Worm (Caenorhabditis elegans) whole organism, L2 larva: ENCODE results near the gene srd-1.

Experiments
- ZK546.5 ChIP-seq: sonication (generic microtip); optimal IDR thresholded peaks from 2 replicates; lab custom pipeline; 2017; ENCODE audit warnings: missing biosample characterization, missing genetic modification characterization
- egl-27 ChIP-seq: sonication (generic microtip); optimal IDR thresholded peaks from 3 replicates; lab custom pipeline; 2017; ENCODE audit warnings: missing biosample characterization, missing genetic modification reagents, missing genetic modification characterization
- lin-11 ChIP-seq: fragments of 150-350 bp; sonication (generic microtip); optimal IDR thresholded peaks from 2 replicates; lab custom pipeline; 2014; ENCODE audit warnings: missing biosample characterization, missing genetic modification characterization, inconsistent platforms, mixed read lengths
- mab-5 ChIP-seq: fragments of 150-350 bp; optimal IDR thresholded peaks from 2 replicates; lab custom pipeline; 2014; ENCODE audit warnings: missing biosample characterization, missing genetic modification characterization
- nhr-10 ChIP-seq: sonication (generic microtip); optimal IDR thresholded peaks from 2 replicates; lab custom pipeline; 2017; ENCODE audit warnings: missing biosample characterization, missing genetic modification characterization
- nhr-11 ChIP-seq: fragments of 150-350 bp; optimal IDR thresholded peaks from 2 replicates; lab custom pipeline; 2014; ENCODE audit warnings: missing biosample characterization, missing genetic modification characterization
- nhr-21 ChIP-seq: fragments of 150-350 bp; optimal IDR thresholded peaks from 2 replicates; lab custom pipeline; 2014; ENCODE audit warnings: missing biosample characterization, missing genetic modification characterization
- unc-62 ChIP-seq: fragments of 150-350 bp; optimal IDR thresholded peaks from 2 replicates; lab custom pipeline; 2014; ENCODE audit warnings: missing biosample characterization, missing genetic modification reagents, missing genetic modification characterization
- ztf-11 ChIP-seq: sonication (generic microtip); optimal IDR thresholded peaks from 2 replicates; lab custom pipeline; 2017; ENCODE audit warnings: missing biosample characterization, missing genetic modification characterization

DNA sequence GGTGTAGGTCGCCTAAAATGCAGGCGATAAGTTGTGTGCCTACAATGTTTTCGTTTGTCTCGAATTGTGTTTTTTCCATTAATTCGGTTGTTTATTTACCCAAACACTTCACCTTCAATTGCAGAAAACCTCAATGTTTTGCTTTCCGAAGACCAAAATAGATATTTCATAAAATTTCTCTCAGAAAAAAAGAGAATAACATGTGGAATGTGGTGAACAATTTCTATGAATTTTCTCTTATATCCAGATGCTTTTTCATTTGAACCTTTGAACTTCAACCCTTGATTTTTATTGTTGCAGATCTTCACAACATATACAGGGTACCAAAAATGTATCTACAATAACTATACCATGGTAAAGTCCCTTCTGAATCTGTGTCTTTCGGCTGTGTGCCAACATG is 23.9 kb upstream of the srd-1 start, which contains the start of gene T01E8.1:
- TF ChIP-seq egl-27 (tag; lab: Kevin White, UChicago) = no peak
- TF ChIP-seq lin-11 (tag; lab: Kevin White, UChicago) = no peak
- no peak for TF ChIP-seq nhr-10 (tag; lab: Kevin White, UChicago)
- no peak for TF ChIP-seq ZK546.5 (tag; lab: Kevin White, UChicago)
- no peak for TF ChIP-seq nhr-11 (tag; lab: Kevin White, UChicago)
- TF ChIP-seq unc-62 (GFP tag; lab: Kevin White, UChicago) = no peak
- TF ChIP-seq nhr-21 (tag; lab: Kevin White, UChicago) = no peak
- no peak for TF ChIP-seq ztf-11 (tag; lab: Kevin White, UChicago)
- no peak for TF ChIP-seq mab-5 (tag; lab: Kevin White, UChicago)
